Fruit fly (Drosophila melanogaster) whole organism, embryonic: ENCODE measurements around the gene brat.

Experiments
- ATbp ChIP-seq: fragments of 200-800 bp; sonication (Bioruptor generic); optimal IDR thresholded peaks from 2 replicates; lab custom pipeline; 2017; ENCODE audit warnings: missing biosample characterization, mild to moderate bottlenecking, missing genetic modification characterization, missing genetic modification reagents
- Asciz ChIP-seq: fragments of 200-800 bp; sonication (Bioruptor generic); optimal IDR thresholded peaks from 2 replicates; lab custom pipeline; 2017; ENCODE audit warnings: missing biosample characterization, mild to moderate bottlenecking, missing genetic modification characterization, missing genetic modification reagents
- Awh ChIP-seq: fragments of 200-800 bp; sonication (Bioruptor generic); IDR thresholded peaks from 2 replicates; pipeline ENCODE4, ENCODE4 v1.3.6; 2022; ENCODE audit warnings: missing biosample characterization, missing genetic modification characterization
- CG11695 ChIP-seq: fragments of 200-800 bp; sonication (Bioruptor generic); IDR thresholded peaks from 3 replicates; pipeline ENCODE4 v1.3.6; 2022; ENCODE audit warnings: missing biosample characterization, missing genetic modification characterization
- CG12942 ChIP-seq: fragments of 200-800 bp; sonication (Bioruptor generic); optimal IDR thresholded peaks from 3 replicates; lab custom pipeline; 2016; ENCODE audit warnings: missing biosample characterization, missing genetic modification characterization
- CG13123 ChIP-seq: fragments of 200-800 bp; sonication (Bioruptor generic); optimal IDR thresholded peaks from 2 replicates; lab custom pipeline; 2016; ENCODE audit warnings: missing biosample characterization, missing genetic modification characterization
- CG15479 ChIP-seq: fragments of 200-800 bp; sonication (Bioruptor generic); optimal IDR thresholded peaks from 3 replicates; lab custom pipeline; 2019; ENCODE audit warnings: missing biosample characterization, mild to moderate bottlenecking, missing genetic modification characterization, moderate library complexity
- CG1647 ChIP-seq: fragments of 200-800 bp; sonication (Bioruptor generic); optimal IDR thresholded peaks from 3 replicates; lab custom pipeline; 2016; ENCODE audit warnings: missing biosample characterization, missing genetic modification characterization
- CG16813 ChIP-seq: fragments of 200-800 bp; sonication (Bioruptor generic); IDR thresholded peaks from 3 replicates; pipeline ENCODE4 v1.3.6; 2022; ENCODE audit warnings: missing biosample characterization, missing genetic modification characterization; ENCODE audit not compliant: partially characterized antibody
- CG16815 ChIP-seq: fragments of 200-800 bp; sonication (Bioruptor generic); optimal IDR thresholded peaks from 3 replicates; lab custom pipeline; 2017; ENCODE audit warnings: missing biosample characterization, mild to moderate bottlenecking, missing genetic modification characterization
- CG17385 ChIP-seq: fragments of 200-800 bp; sonication (Bioruptor generic); optimal IDR thresholded peaks from 3 replicates; lab custom pipeline; 2018; ENCODE audit warnings: missing biosample characterization, mild to moderate bottlenecking, missing genetic modification characterization
- CG2199 ChIP-seq: fragments of 200-800 bp; sonication (Bioruptor generic); IDR thresholded peaks from 3 replicates; pipeline ENCODE4 v1.3.6; 2022; ENCODE audit warnings: missing biosample characterization, missing genetic modification characterization
- CG2202 ChIP-seq: fragments of 200-800 bp; sonication (Bioruptor generic); optimal IDR thresholded peaks from 2 replicates; lab custom pipeline; 2018; ENCODE audit warnings: missing biosample characterization, mild to moderate bottlenecking, missing genetic modification characterization
- CG32767 ChIP-seq: fragments of 200-800 bp; sonication (Bioruptor generic); IDR thresholded peaks from 2 replicates; pipeline ENCODE4 v1.3.6; 2022; ENCODE audit warnings: missing biosample characterization, missing genetic modification characterization
- CG32772 ChIP-seq: fragments of 200-800 bp; sonication (Bioruptor generic); IDR thresholded peaks from 2 replicates; pipeline ENCODE4 v1.3.6; 2022; ENCODE audit warnings: missing biosample characterization, missing genetic modification characterization
- CG34224 ChIP-seq: fragments of 200-800 bp; sonication (Bioruptor generic); IDR thresholded peaks from 3 replicates; pipeline ENCODE4 v1.3.6; 2022; ENCODE audit warnings: missing biosample characterization, missing genetic modification characterization; ENCODE audit not compliant: partially characterized antibody
- CG34376 ChIP-seq: fragments of 200-800 bp; sonication (Bioruptor generic); optimal IDR thresholded peaks from 2 replicates; lab custom pipeline; 2018; ENCODE audit warnings: missing biosample characterization, mild to moderate bottlenecking, missing genetic modification characterization
- CG4282 ChIP-seq: fragments of 200-800 bp; sonication (Bioruptor generic); optimal IDR thresholded peaks from 2 replicates; lab custom pipeline; 2016; ENCODE audit warnings: missing biosample characterization, missing genetic modification characterization
- CG7372 ChIP-seq: fragments of 200-800 bp; sonication (Bioruptor generic); IDR thresholded peaks from 2 replicates; pipeline ENCODE4 v1.3.6; 2022; ENCODE audit warnings: missing biosample characterization, missing genetic modification characterization
- CG7556 ChIP-seq: fragments of 200-800 bp; sonication (Bioruptor generic); optimal IDR thresholded peaks from 2 replicates; lab custom pipeline; 2017; ENCODE audit warnings: missing biosample characterization, mild to moderate bottlenecking, missing genetic modification characterization
- CG7987 ChIP-seq: fragments of 200-800 bp; sonication (Bioruptor generic); optimal IDR thresholded peaks from 2 replicates; lab custom pipeline; 2018; ENCODE audit warnings: missing biosample characterization, mild to moderate bottlenecking, missing genetic modification characterization, moderate library complexity
- CG8089 ChIP-seq: fragments of 200-800 bp; sonication (Bioruptor generic); optimal IDR thresholded peaks from 3 replicates; lab custom pipeline; 2016; ENCODE audit warnings: missing biosample characterization, missing genetic modification characterization
- CG8924 ChIP-seq: fragments of 200-800 bp; optimal IDR thresholded peaks from 3 replicates; lab custom pipeline; 2019; ENCODE audit warnings: missing biosample characterization, mild to moderate bottlenecking, missing genetic modification characterization, moderate library complexity
- CG9215 ChIP-seq: fragments of 200-800 bp; sonication (Bioruptor generic); IDR thresholded peaks from 2 replicates; pipeline ENCODE4 v1.3.6; 2022; ENCODE audit warnings: missing biosample characterization, missing genetic modification characterization
- Camta ChIP-seq: fragments of 200-800 bp; sonication (Bioruptor generic); optimal IDR thresholded peaks from 2 replicates; lab custom pipeline; 2016; ENCODE audit warnings: missing biosample characterization, missing genetic modification characterization
- HLH54F ChIP-seq: fragments of 200-800 bp; sonication (Bioruptor generic); optimal IDR thresholded peaks from 3 replicates; lab custom pipeline; 2016; ENCODE audit warnings: missing biosample characterization, missing genetic modification characterization
- Kr ChIP-seq: fragments of 200-800 bp; sonication (Bioruptor generic); optimal IDR thresholded peaks from 2 replicates; lab custom pipeline; 2017; ENCODE audit warnings: missing biosample characterization, mild to moderate bottlenecking, missing genetic modification characterization
- Lhr ChIP-seq: fragments of 200-800 bp; sonication (Bioruptor generic); optimal IDR thresholded peaks from 3 replicates; lab custom pipeline; 2017; ENCODE audit warnings: mild to moderate bottlenecking, missing biosample characterization, missing genetic modification reagents, missing genetic modification characterization
- Meics ChIP-seq: fragments of 200-800 bp; sonication (Bioruptor generic); optimal IDR thresholded peaks from 2 replicates; lab custom pipeline; 2017; ENCODE audit warnings: missing biosample characterization, mild to moderate bottlenecking, missing genetic modification characterization
- Mrtf ChIP-seq: fragments of 200-800 bp; sonication (Bioruptor generic); IDR thresholded peaks from 3 replicates; pipeline ENCODE4 v1.3.6; 2022; ENCODE audit warnings: missing biosample characterization, missing genetic modification characterization
- Sry-δ ChIP-seq: fragments of 200-800 bp; sonication (Bioruptor generic); optimal IDR thresholded peaks from 2 replicates; lab custom pipeline; 2016; ENCODE audit warnings: missing biosample characterization, missing genetic modification characterization
- Vsx1 ChIP-seq: fragments of 200-800 bp; sonication (Bioruptor generic); optimal IDR thresholded peaks from 2 replicates; lab custom pipeline; 2017; ENCODE audit warnings: missing biosample characterization, mild to moderate bottlenecking, missing genetic modification characterization, missing genetic modification reagents
- amos ChIP-seq: fragments of 200-800 bp; sonication (Bioruptor generic); IDR thresholded peaks from 2 replicates; pipeline ENCODE4 v1.3.6; 2022; ENCODE audit warnings: missing biosample characterization, missing genetic modification characterization; ENCODE audit not compliant: partially characterized antibody
- bigmax ChIP-seq: fragments of 200-800 bp; sonication (Bioruptor generic); optimal IDR thresholded peaks from 2 replicates; lab custom pipeline; 2018; ENCODE audit warnings: missing biosample characterization, mild to moderate bottlenecking, missing genetic modification characterization
- chm ChIP-seq: fragments of 200-800 bp; sonication (Bioruptor generic); IDR thresholded peaks from 2 replicates; pipeline ENCODE4 v1.3.6; 2022; ENCODE audit warnings: missing biosample characterization, missing genetic modification characterization
- eyg ChIP-seq: fragments of 200-800 bp; sonication (Bioruptor generic); optimal IDR thresholded peaks from 3 replicates; lab custom pipeline; 2016; ENCODE audit warnings: missing biosample characterization, missing genetic modification characterization
- hb ChIP-seq: fragments of 200-800 bp; sonication (Bioruptor generic); IDR thresholded peaks from 3 replicates; pipeline ENCODE4 v1.3.6; 2022; ENCODE audit warnings: missing biosample characterization, missing genetic modification characterization; ENCODE audit not compliant: partially characterized antibody
- nmo ChIP-seq: fragments of 200-800 bp; sonication (Bioruptor generic); optimal IDR thresholded peaks from 2 replicates; lab custom pipeline; 2018; ENCODE audit warnings: missing biosample characterization, mild to moderate bottlenecking, missing genetic modification characterization, moderate library complexity
- org-1 ChIP-seq: fragments of 200-800 bp; sonication (Bioruptor generic); optimal IDR thresholded peaks from 2 replicates; lab custom pipeline; 2017; ENCODE audit warnings: missing biosample characterization, missing genetic modification characterization
- p53 ChIP-seq: fragments of 200-800 bp; sonication (Bioruptor generic); optimal IDR thresholded peaks from 2 replicates; lab custom pipeline; 2016; ENCODE audit warnings: missing biosample characterization, missing genetic modification characterization
- pho ChIP-seq: fragments of 200-800 bp; sonication (Bioruptor generic); optimal IDR thresholded peaks from 2 replicates; lab custom pipeline; 2016; ENCODE audit warnings: missing biosample characterization, missing genetic modification characterization
- pros ChIP-seq: fragments of 200-800 bp; sonication (Bioruptor generic); optimal IDR thresholded peaks from 3 replicates; lab custom pipeline; 2019; ENCODE audit warnings: missing biosample characterization, mild to moderate bottlenecking, missing genetic modification characterization, moderate library complexity
- pzg ChIP-seq: fragments of 200-800 bp; sonication (Bioruptor generic); optimal IDR thresholded peaks from 3 replicates; lab custom pipeline; 2018; ENCODE audit warnings: missing biosample characterization, mild to moderate bottlenecking, missing genetic modification characterization, moderate library complexity
- sc ChIP-seq, 3 experiments: fragments of >200 bp in 2 of 3; fragments of 200-800 bp in 1 of 3; sonication (Bioruptor generic) in 1 of 3; optimal IDR thresholded peaks; 2 replicates in 2 of 3; 3 replicates in 1 of 3; lab custom pipeline; 2017; ENCODE audit warnings: mild to moderate bottlenecking in 1 of 3, missing biosample characterization in 1 of 3, missing genetic modification characterization in 1 of 3, missing genetic modification reagents in 1 of 3
- so ChIP-seq: fragments of 200-800 bp; sonication (Bioruptor generic); IDR thresholded peaks from 3 replicates; pipeline ENCODE4 v1.3.6; 2022; ENCODE audit warnings: missing biosample characterization, missing genetic modification characterization
- sob ChIP-seq: fragments of 200-800 bp; sonication (Bioruptor generic); IDR thresholded peaks from 2 replicates; pipeline ENCODE4 v1.3.6; 2022; ENCODE audit warnings: missing biosample characterization, missing genetic modification characterization
- stc ChIP-seq: fragments of 200-800 bp; sonication (Bioruptor generic); IDR thresholded peaks from 2 replicates; pipeline ENCODE4 v1.3.6; 2022; ENCODE audit warnings: missing biosample characterization, missing genetic modification characterization
- tll ChIP-seq, 2 experiments: fragments of 200-800 bp in 1 of 2; fragments of >200 bp in 1 of 2; sonication (Bioruptor generic) in 1 of 2; optimal IDR thresholded peaks; 2 replicates each; lab custom pipeline; 2017 to 2019; ENCODE audit warnings: missing biosample characterization in 2 of 2, missing genetic modification characterization in 2 of 2, mild to moderate bottlenecking in 1 of 2, moderate library complexity in 1 of 2
- twi ChIP-seq: fragments of 200-800 bp; optimal IDR thresholded peaks from 2 replicates; lab custom pipeline; 2019; ENCODE audit warnings: missing biosample characterization, mild to moderate bottlenecking, missing genetic modification characterization, moderate library complexity

The brat gene

dm6 chr2L:19181153-19181892 is 47.7 kb downstream of the brat start, which contains the start of gene CG17568 (continued):
- no peak for TF ChIP-seq Vsx1 (GFP tag; lab: Kevin White, UChicago)
- TF ChIP-seq Lhr, result peak; percentile 25
- TF ChIP-seq CG7987 (GFP tag; lab: Kevin White, UChicago), result no peak
- TF ChIP-seq sob (GFP tag; lab: Robert Waterston, UW), result no peak
- no peak for TF ChIP-seq CG15479 (GFP tag; lab: Kevin White, UChicago)
- TF ChIP-seq CG2202 (tag; lab: Kevin White, UChicago), result no peak
- peak; percentile 11 for TF ChIP-seq pros (GFP tag; lab: Kevin White, UChicago)
- no peak for TF ChIP-seq CG2199 (GFP tag; lab: Robert Waterston, UW)
- no peak for TF ChIP-seq p53 (GFP tag; lab: Kevin White, UChicago)
- no peak for TF ChIP-seq pho (GFP tag; lab: Kevin White, UChicago)
- TF ChIP-seq bigmax, result no peak
- no peak for TF ChIP-seq Kr (GFP tag; lab: Kevin White, UChicago)
- no peak for TF ChIP-seq CG12942 (GFP tag; lab: Kevin White, UChicago)
- no peak for TF ChIP-seq CG17385
- TF ChIP-seq HLH54F (GFP tag; lab: Kevin White, UChicago), result peak; percentile 3
- no peak for TF ChIP-seq Sry-δ (GFP tag; lab: Kevin White, UChicago)
- no peak for TF ChIP-seq Mrtf (GFP tag; lab: Robert Waterston, UW)
- no peak for TF ChIP-seq Meics (GFP tag; lab: Kevin White, UChicago)
- no peak for TF ChIP-seq stc (GFP tag; lab: Robert Waterston, UW)
- peak; percentile 54 for TF ChIP-seq pzg (GFP tag; lab: Kevin White, UChicago)
- TF ChIP-seq Camta (GFP tag; lab: Kevin White, UChicago), result no peak
- no peak for TF ChIP-seq CG16815 (GFP tag; lab: Kevin White, UChicago)
- TF ChIP-seq CG8924 (tag; lab: Kevin White, UChicago), result no peak
- TF ChIP-seq org-1 (GFP tag; lab: Kevin White, UChicago), result no peak
- TF ChIP-seq CG34224 (GFP tag; lab: Robert Waterston, UW), result 0 out of 3 replicates have a peak, but pooled peaks have one; percentile 50
- no peak for TF ChIP-seq hb (GFP tag; lab: Robert Waterston, UW)
- TF ChIP-seq CG16813 (GFP tag; lab: Robert Waterston, UW), result no peak
- no peak for TF ChIP-seq ATbp (GFP tag; lab: Kevin White, UChicago)
- no peak for TF ChIP-seq CG9215 (GFP tag; lab: Robert Waterston, UW)
- no peak for TF ChIP-seq CG8089 (GFP tag; lab: Kevin White, UChicago)
- no peak for TF ChIP-seq tll (GFP tag; optimal IDR thresholded peaks at IDR 0.05; lab: Kevin White, UChicago)
- peak; percentile 2 for TF ChIP-seq CG1647
- TF ChIP-seq CG4282, result no peak
- TF ChIP-seq sc (optimal IDR thresholded peaks at IDR 0.05; lab: Kevin White, UChicago), result no peak
- TF ChIP-seq sc (GFP tag; optimal IDR thresholded peaks at IDR 0.05; lab: Kevin White, UChicago), result no peak
- no peak for TF ChIP-seq CG13123 (GFP tag; lab: Kevin White, UChicago)
- TF ChIP-seq CG7372, result no peak
- TF ChIP-seq CG32767 (GFP tag; lab: Robert Waterston, UW), result no peak
- TF ChIP-seq CG11695 (GFP tag; lab: Robert Waterston, UW), result no peak
- TF ChIP-seq nmo (GFP tag; lab: Kevin White, UChicago), result no peak
- no peak for TF ChIP-seq amos (GFP tag; lab: Robert Waterston, UW)
- no peak for TF ChIP-seq Awh (GFP tag; lab: Robert Waterston, UW)
- peak; percentile 91 for TF ChIP-seq twi (tag; lab: Kevin White, UChicago)
- no peak for TF ChIP-seq CG32772 (GFP tag; lab: Robert Waterston, UW)
- no peak for TF ChIP-seq CG7556 (GFP tag; lab: Kevin White, UChicago)
- no peak for TF ChIP-seq CG34376 (GFP tag; lab: Kevin White, UChicago)
- no peak for TF ChIP-seq so
- TF ChIP-seq eyg (GFP tag; lab: Kevin White, UChicago), result no peak
- no peak for TF ChIP-seq Asciz (GFP tag; lab: Kevin White, UChicago)
- no peak for TF ChIP-seq chm
